Worm (Caenorhabditis elegans) whole organism, midembryonic: ENCODE data around the gene ints-13.
A peak's percentile ranks its signal among the peaks of the same experiment; 100 is the strongest.

Source experiments
- T22C8.4 ChIP-seq: fragments of 200-800 bp; sonication (Bioruptor generic); IDR thresholded peaks from 2 replicates; pipeline ENCODE4 v1.3.6; 2022; ENCODE audit warnings: missing genetic modification characterization, missing compliant biosample characterization
- med-1 ChIP-seq: sonication (generic microtip); optimal IDR thresholded peaks from 2 replicates; lab custom pipeline; 2017; ENCODE audit warnings: missing genetic modification characterization, mild to moderate bottlenecking, missing compliant biosample characterization, antibody characterized with exemption, missing genetic modification reagents; ENCODE audit not compliant: insufficient read depth
- ref-1 ChIP-seq: fragments of 200-800 bp; sonication (Bioruptor generic); conservative IDR thresholded peaks from 2 replicates; pipeline ENCODE4 v1.3.6; 2022; ENCODE audit warnings: missing genetic modification reagents, missing genetic modification characterization, missing compliant biosample characterization
- tab-1 ChIP-seq: fragments of 200-800 bp; sonication (Bioruptor generic); IDR thresholded peaks from 2 replicates; pipeline ENCODE4 v1.3.6; 2022; ENCODE audit warnings: missing genetic modification characterization, missing compliant biosample characterization
- ztf-23 ChIP-seq: fragments of 200-800 bp; sonication (Bioruptor generic); IDR thresholded peaks from 2 replicates; pipeline ENCODE4 v1.3.6; 2022; ENCODE audit warnings: missing genetic modification reagents, missing genetic modification characterization, missing compliant biosample characterization
- ztf-29 ChIP-seq: fragments of 200-800 bp; sonication (Bioruptor generic); IDR thresholded peaks from 2 replicates; pipeline ENCODE4 v1.3.6; 2022; ENCODE audit warnings: missing genetic modification reagents, missing genetic modification characterization, missing compliant biosample characterization

- TF ChIP-seq T22C8.4 (GFP tag; lab: Robert Waterston, UW) (no peak), ztf-23 (peak; percentile 70; the same call in 1 of the 2 replicates), ztf-29 (GFP tag; lab: Robert Waterston, UW) (no peak), ref-1 (GFP tag; lab: Robert Waterston, UW) (no peak), med-1 (GFP tag; lab: Kevin White, UChicago) (no peak), tab-1 (no peak)
These were observed 45.2 kb downstream of the ints-13 start, which contains the start of gene Y38C1AA.12 for ce11 chrIV:192046-192445.
